Worm (Caenorhabditis elegans): ENCODE results near the gene znf-782.

DNA sequence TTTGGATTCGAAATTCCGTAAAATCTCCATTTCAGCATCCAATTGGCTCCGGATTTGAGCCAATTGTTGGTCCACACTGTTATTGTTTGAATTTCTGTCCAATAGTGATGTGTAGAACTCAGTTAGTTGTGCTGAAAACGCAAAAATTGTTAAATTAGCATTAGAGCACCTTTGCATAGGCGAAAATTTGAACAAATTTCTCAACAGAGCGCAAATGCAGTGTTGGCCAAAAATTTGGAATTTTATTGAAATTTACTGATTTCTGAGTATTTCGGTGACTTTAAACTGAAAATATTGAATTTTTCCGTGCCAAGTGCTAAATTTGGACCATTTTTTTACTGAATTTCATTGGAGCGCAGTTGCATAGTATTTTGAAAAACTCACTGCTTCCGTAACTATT lies 26.8 kb downstream of the znf-782 start:
- TF ChIP-seq unc-55 (GFP tag; optimal IDR thresholded peaks at IDR 0.05) (no peak), ceh-48 (tag; optimal IDR thresholded peaks at IDR 0.05) (no peak), pqm-1 (tag; optimal IDR thresholded peaks at IDR 0.05) (no peak), ceh-31 (tag; optimal IDR thresholded peaks at IDR 0.05) (no peak), dve-1 (tag; optimal IDR thresholded peaks at IDR 0.05) (no peak), gmeb-2 (tag; optimal IDR thresholded peaks at IDR 0.05) (no peak), ceh-9 (tag; optimal IDR thresholded peaks at IDR 0.05) (no peak), C08G9.2 (tag; optimal IDR thresholded peaks at IDR 0.05) (no peak)
